Worm (Caenorhabditis elegans) whole organism, L2 larva: ENCODE data around the gene C25H3.3.

Experiments
- C34F6.9 ChIP-seq: fragments of 150-350 bp; optimal IDR thresholded peaks from 2 replicates; lab custom pipeline; 2014; ENCODE audit warnings: missing biosample characterization, missing genetic modification characterization
- F13H6.1 ChIP-seq: sonication (generic microtip); optimal IDR thresholded peaks from 2 replicates; lab custom pipeline; 2016; ENCODE audit warnings: missing genetic modification characterization, missing compliant biosample characterization
- R02D3.7 ChIP-seq: fragments of 150-350 bp; optimal IDR thresholded peaks from 2 replicates; lab custom pipeline; 2014; ENCODE audit warnings: missing biosample characterization, missing genetic modification characterization
- Y55F3AM.14 ChIP-seq: fragments of 200-800 bp; sonication (Bioruptor generic); optimal IDR thresholded peaks from 2 replicates; lab custom pipeline; 2018; ENCODE audit warnings: mild to moderate bottlenecking, missing genetic modification characterization, missing compliant biosample characterization
- ZK546.5 ChIP-seq: sonication (generic microtip); optimal IDR thresholded peaks from 2 replicates; lab custom pipeline; 2017; ENCODE audit warnings: missing biosample characterization, missing genetic modification characterization
- alr-1 ChIP-seq: fragments of 150-350 bp; optimal IDR thresholded peaks from 2 replicates; lab custom pipeline; 2014; ENCODE audit warnings: missing biosample characterization, missing genetic modification characterization
- aly-2 ChIP-seq: fragments of 150-350 bp; optimal IDR thresholded peaks from 2 replicates; lab custom pipeline; 2014; ENCODE audit warnings: missing biosample characterization, missing genetic modification characterization
- ama-1 ChIP-seq: fragments of 150-350 bp; optimal IDR thresholded peaks from 2 replicates; lab custom pipeline; 2018; ENCODE audit warnings: inconsistent platforms
- blmp-1 ChIP-seq: sonication (generic microtip); optimal IDR thresholded peaks from 2 replicates; lab custom pipeline; 2017; ENCODE audit warnings: missing genetic modification characterization, mild to moderate bottlenecking, missing compliant biosample characterization, antibody characterized with exemption, moderate library complexity; ENCODE audit not compliant: insufficient read depth
- ceh-16 ChIP-seq: fragments of 150-350 bp; optimal IDR thresholded peaks from 2 replicates; lab custom pipeline; 2014; ENCODE audit warnings: missing biosample characterization, missing genetic modification characterization
- ceh-82 ChIP-seq: fragments of 150-350 bp; optimal IDR thresholded peaks from 2 replicates; lab custom pipeline; 2014; ENCODE audit warnings: missing biosample characterization, missing genetic modification characterization
- crh-2 ChIP-seq: sonication (generic microtip); optimal IDR thresholded peaks from 2 replicates; lab custom pipeline; 2017; ENCODE audit warnings: missing biosample characterization, missing genetic modification characterization
- dmd-4 ChIP-seq: sonication (generic microtip); optimal IDR thresholded peaks from 2 replicates; lab custom pipeline; 2017; ENCODE audit warnings: missing biosample characterization, missing genetic modification characterization
- egl-27 ChIP-seq: sonication (generic microtip); optimal IDR thresholded peaks from 3 replicates; lab custom pipeline; 2017; ENCODE audit warnings: missing biosample characterization, missing genetic modification reagents, missing genetic modification characterization
- elt-1 ChIP-seq: fragments of 150-350 bp; optimal IDR thresholded peaks from 2 replicates; lab custom pipeline; 2014; ENCODE audit warnings: missing biosample characterization, missing genetic modification characterization
- elt-3 ChIP-seq: sonication (generic microtip); optimal IDR thresholded peaks from 2 replicates; lab custom pipeline; 2017; ENCODE audit warnings: missing biosample characterization, missing genetic modification characterization
- fos-1 ChIP-seq: fragments of 150-350 bp; optimal IDR thresholded peaks from 2 replicates; lab custom pipeline; 2014; ENCODE audit warnings: missing biosample characterization, missing genetic modification characterization
- gmeb-1 ChIP-seq: fragments of 150-350 bp; optimal IDR thresholded peaks from 2 replicates; lab custom pipeline; 2014; ENCODE audit warnings: missing biosample characterization, missing genetic modification characterization
- lin-11 ChIP-seq: fragments of 150-350 bp; sonication (generic microtip); optimal IDR thresholded peaks from 2 replicates; lab custom pipeline; 2014; ENCODE audit warnings: missing biosample characterization, missing genetic modification characterization, inconsistent platforms, mixed read lengths
- lin-13 ChIP-seq: fragments of 150-350 bp; optimal IDR thresholded peaks from 2 replicates; lab custom pipeline; 2014; ENCODE audit warnings: missing biosample characterization, missing genetic modification reagents, missing genetic modification characterization
- lin-39 ChIP-seq: fragments of 150-350 bp; optimal IDR thresholded peaks from 2 replicates; lab custom pipeline; 2014; ENCODE audit warnings: missing biosample characterization, missing genetic modification reagents, missing genetic modification characterization
- lsy-2 ChIP-seq, 2 experiments: fragments of 150-350 bp in 1 of 2; sonication (generic microtip) in 1 of 2; optimal IDR thresholded peaks; 2 replicates each; lab custom pipeline; 2014 to 2017; ENCODE audit warnings: missing biosample characterization in 2 of 2, missing genetic modification characterization in 2 of 2
- mab-5 ChIP-seq: fragments of 150-350 bp; optimal IDR thresholded peaks from 2 replicates; lab custom pipeline; 2014; ENCODE audit warnings: missing biosample characterization, missing genetic modification characterization
- mbf-1 ChIP-seq: sonication (generic microtip); optimal IDR thresholded peaks from 2 replicates; lab custom pipeline; 2017; ENCODE audit warnings: missing biosample characterization, missing genetic modification characterization
- mdl-1 ChIP-seq, 2 experiments: fragments of 150-350 bp in 1 of 2; sonication (generic microtip) in 1 of 2; optimal IDR thresholded peaks; 2 replicates each; lab custom pipeline; 2017; ENCODE audit warnings: missing biosample characterization in 2 of 2, missing genetic modification characterization in 2 of 2
- nhr-10 ChIP-seq: sonication (generic microtip); optimal IDR thresholded peaks from 2 replicates; lab custom pipeline; 2017; ENCODE audit warnings: missing biosample characterization, missing genetic modification characterization
- nhr-11 ChIP-seq: fragments of 150-350 bp; optimal IDR thresholded peaks from 2 replicates; lab custom pipeline; 2014; ENCODE audit warnings: missing biosample characterization, missing genetic modification characterization
- nhr-12 ChIP-seq: fragments of 150-350 bp; optimal IDR thresholded peaks from 2 replicates; lab custom pipeline; 2014; ENCODE audit warnings: missing biosample characterization, missing genetic modification characterization
- nhr-129 ChIP-seq: fragments of 150-350 bp; optimal IDR thresholded peaks from 2 replicates; lab custom pipeline; 2014; ENCODE audit warnings: missing biosample characterization, missing genetic modification characterization
- nhr-21 ChIP-seq: fragments of 150-350 bp; optimal IDR thresholded peaks from 2 replicates; lab custom pipeline; 2014; ENCODE audit warnings: missing biosample characterization, missing genetic modification characterization
- nhr-23 ChIP-seq: fragments of 150-350 bp; optimal IDR thresholded peaks from 2 replicates; lab custom pipeline; 2014; ENCODE audit warnings: missing biosample characterization, missing genetic modification reagents, missing genetic modification characterization
- nhr-237 ChIP-seq: fragments of 150-350 bp; optimal IDR thresholded peaks from 2 replicates; lab custom pipeline; 2014; ENCODE audit warnings: missing biosample characterization, missing genetic modification characterization
- nhr-25 ChIP-seq: fragments of 150-350 bp; sonication (generic microtip); optimal IDR thresholded peaks from 3 replicates; lab custom pipeline; 2014; ENCODE audit warnings: missing biosample characterization, missing genetic modification characterization
- nhr-6 ChIP-seq: fragments of 150-350 bp; optimal IDR thresholded peaks from 2 replicates; lab custom pipeline; 2014; ENCODE audit warnings: missing biosample characterization, missing genetic modification characterization
- nhr-77 ChIP-seq: fragments of 150-350 bp; optimal IDR thresholded peaks from 2 replicates; lab custom pipeline; 2014; ENCODE audit warnings: missing biosample characterization, missing genetic modification characterization
- peb-1 ChIP-seq: fragments of 150-350 bp; optimal IDR thresholded peaks from 2 replicates; lab custom pipeline; 2014; ENCODE audit warnings: missing biosample characterization, missing genetic modification characterization
- sem-4 ChIP-seq: fragments of 150-350 bp; optimal IDR thresholded peaks from 2 replicates; lab custom pipeline; 2014; ENCODE audit warnings: missing biosample characterization, missing genetic modification reagents, missing genetic modification characterization
- skn-1 ChIP-seq: sonication (generic microtip); optimal IDR thresholded peaks from 2 replicates; lab custom pipeline; 2017; ENCODE audit warnings: missing biosample characterization, missing genetic modification characterization
- sma-3 ChIP-seq: sonication (generic microtip); optimal IDR thresholded peaks from 2 replicates; lab custom pipeline; 2016; ENCODE audit warnings: missing genetic modification reagents, missing genetic modification characterization, missing compliant biosample characterization
- sma-9 ChIP-seq, 2 experiments: fragments of 150-350 bp in 1 of 2; sonication (generic microtip) in 1 of 2; optimal IDR thresholded peaks; 2 replicates each; lab custom pipeline; 2014 to 2016; ENCODE audit warnings: missing genetic modification characterization in 2 of 2, mild to moderate bottlenecking in 1 of 2, missing biosample characterization in 1 of 2, missing compliant biosample characterization in 1 of 2, missing genetic modification reagents in 1 of 2, moderate library complexity in 1 of 2
- snpc-4 ChIP-seq: fragments of 150-350 bp; optimal IDR thresholded peaks from 2 replicates; lab custom pipeline; 2014; ENCODE audit warnings: missing biosample characterization, missing genetic modification characterization
- unc-39 ChIP-seq: fragments of 150-350 bp; optimal IDR thresholded peaks from 2 replicates; lab custom pipeline; 2014; ENCODE audit warnings: missing biosample characterization, missing genetic modification characterization
- unc-55 ChIP-seq: fragments of 150-350 bp; sonication (generic microtip); optimal IDR thresholded peaks from 3 replicates; lab custom pipeline; 2014; ENCODE audit warnings: missing biosample characterization, missing genetic modification reagents, missing genetic modification characterization
- unc-62 ChIP-seq: fragments of 150-350 bp; optimal IDR thresholded peaks from 2 replicates; lab custom pipeline; 2014; ENCODE audit warnings: missing biosample characterization, missing genetic modification reagents, missing genetic modification characterization
- zag-1 ChIP-seq: fragments of 150-350 bp; optimal IDR thresholded peaks from 2 replicates; lab custom pipeline; 2014; ENCODE audit warnings: missing biosample characterization, missing genetic modification characterization
- ztf-1 ChIP-seq: fragments of 200-800 bp; sonication (Bioruptor generic); conservative IDR thresholded peaks from 2 replicates; pipeline ENCODE4 v1.3.6; 2022; ENCODE audit warnings: missing genetic modification characterization, missing compliant biosample characterization
- ztf-11 ChIP-seq: sonication (generic microtip); optimal IDR thresholded peaks from 2 replicates; lab custom pipeline; 2017; ENCODE audit warnings: missing biosample characterization, missing genetic modification characterization
- ztf-4 ChIP-seq: fragments of 150-350 bp; optimal IDR thresholded peaks from 2 replicates; lab custom pipeline; 2014; ENCODE audit warnings: missing biosample characterization, missing genetic modification characterization

The C25H3.3 gene

DNA sequence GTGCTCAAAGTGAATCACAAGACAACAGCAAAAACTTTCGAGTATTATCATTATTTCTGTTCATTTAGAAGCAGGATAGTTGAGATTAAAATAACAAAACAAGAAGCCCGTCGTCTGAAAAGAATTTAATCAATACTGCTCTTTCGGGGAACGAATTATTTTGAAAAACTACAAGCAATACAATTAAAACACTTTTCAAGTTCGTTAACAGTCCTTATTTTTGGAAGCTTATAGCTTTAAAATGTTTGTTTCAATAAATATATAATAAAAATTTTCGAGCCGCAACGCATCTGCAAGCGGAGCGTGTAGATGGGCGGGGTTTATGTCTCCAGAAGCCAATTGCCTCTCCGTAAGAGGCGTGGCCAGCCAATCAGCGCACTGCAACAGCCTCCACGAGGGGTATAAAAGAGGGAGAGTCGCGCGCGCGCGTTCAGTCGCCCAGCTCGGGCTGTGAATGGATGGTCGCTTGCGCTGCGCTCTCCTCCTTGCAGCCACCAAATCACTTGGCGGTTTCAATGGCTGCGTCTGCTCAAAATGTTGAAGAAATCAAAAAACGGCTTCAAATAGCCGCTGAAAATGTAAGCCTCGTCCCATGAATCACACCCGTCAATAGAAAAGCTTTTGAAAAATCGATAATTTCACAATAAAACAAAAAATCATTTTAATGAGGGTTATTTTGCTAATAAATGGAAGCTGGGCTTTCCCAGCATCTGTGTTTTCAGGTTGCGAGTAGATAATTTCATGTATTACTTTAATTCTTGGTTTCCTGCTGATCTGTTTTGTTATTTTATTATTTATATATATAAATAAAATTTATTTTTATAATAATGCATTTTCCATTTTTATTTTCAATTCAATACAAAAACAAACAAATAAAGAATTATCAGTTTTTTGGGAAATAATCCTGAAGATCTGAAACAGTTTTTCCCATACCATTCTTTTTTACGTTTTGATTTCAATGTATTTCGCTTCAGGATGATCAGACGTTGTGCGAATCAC is 33.0 kb upstream of the C25H3.3 start, which contains the start of the genes ift-43 and mdt-26:
ift-43 (minus strand) TSS at position 51 of the 999 bp plus-strand sequence.
mdt-26 (plus strand) TSS at position 446 of the 999 bp plus-strand sequence.
- TF ChIP-seq R02D3.7 (no peak), sma-3 (GFP tag; lab: Kevin White, UChicago) (peak; percentile 81), ceh-82 (peak; percentile 9), unc-62 (no peak), ZK546.5 (tag; lab: Kevin White, UChicago) (peak; percentile 3), nhr-129 (tag; lab: Kevin White, UChicago) (peak; percentile 62), egl-27 (tag; lab: Kevin White, UChicago) (peak; percentile 81), ceh-16 (peak; percentile 81), unc-55 (peak; percentile 78), ztf-11 (tag; lab: Kevin White, UChicago) (no peak), lsy-2 (tag; optimal IDR thresholded peaks at IDR 0.05; lab: Kevin White, UChicago) (peak; percentile 78 to 88), nhr-12 (tag; lab: Kevin White, UChicago) (no peak), mab-5 (tag; lab: Kevin White, UChicago) (peak; percentile 34), ama-1 (lab: Kevin White, UChicago) (peak; percentile 100), dmd-4 (no peak), nhr-21 (tag; lab: Kevin White, UChicago) (peak; percentile 78), fos-1 (tag; lab: Kevin White, UChicago) (peak; percentile 53), lin-39 (tag; lab: Kevin White, UChicago) (no peak), nhr-10 (tag; lab: Kevin White, UChicago) (peak; percentile 72), nhr-6 (tag; lab: Kevin White, UChicago) (peak; percentile 68), nhr-25 (tag; lab: Kevin White, UChicago) (peak; percentile 51), elt-1 (tag; lab: Kevin White, UChicago) (no peak), ztf-4 (peak; percentile 73), blmp-1 (tag; lab: Kevin White, UChicago) (peak; percentile 20), mbf-1 (no peak), gmeb-1 (tag; lab: Kevin White, UChicago) (peak; percentile 57), snpc-4 (tag; lab: Kevin White, UChicago) (no peak), nhr-11 (tag; lab: Kevin White, UChicago) (no peak), C34F6.9 (tag; lab: Kevin White, UChicago) (peak; percentile 50), lin-11 (tag; lab: Kevin White, UChicago) (peak; percentile 89), F13H6.1 (tag; lab: Kevin White, UChicago) (peak; percentile 85), Y55F3AM.14 (GFP tag; lab: Kevin White, UChicago) (peak; percentile 6), zag-1 (tag; lab: Kevin White, UChicago) (peak; percentile 61), peb-1 (tag; lab: Kevin White, UChicago) (no peak), crh-2 (tag; lab: Kevin White, UChicago) (peak; percentile 80), alr-1 (tag; lab: Kevin White, UChicago) (no peak), ztf-1 (GFP tag; lab: Robert Waterston, UW) (no peak), nhr-237 (tag; lab: Kevin White, UChicago) (peak; percentile 54), nhr-77 (tag; lab: Kevin White, UChicago) (no peak), mdl-1 (tag; optimal IDR thresholded peaks at IDR 0.05; lab: Kevin White, UChicago) (peak; percentile 57 to 73), sem-4 (peak; percentile 67), sma-9 (GFP tag; optimal IDR thresholded peaks at IDR 0.05; lab: Kevin White, UChicago) (peak; percentile 75), sma-9 (tag; optimal IDR thresholded peaks at IDR 0.05; lab: Kevin White, UChicago) (no peak), aly-2 (no peak), nhr-23 (tag; lab: Kevin White, UChicago) (no peak), elt-3 (no peak), unc-39 (tag; lab: Kevin White, UChicago) (peak; percentile 8), lin-13 (GFP tag; lab: Kevin White, UChicago) (peak; percentile 81), skn-1 (no peak)
